Worm (Caenorhabditis elegans) whole organism, early embryonic: Measurements from ENCODE around the gene F56D6.22.
"Not testable (repeated sequence)": the region's sequence is repeated elsewhere in the genome, so short reads cannot be mapped to it uniquely, and the experiment has no call there.

ENCODE experiments used
- B0310.2 ChIP-seq: sonication (generic microtip); optimal IDR thresholded peaks from 2 replicates; lab custom pipeline; 2016; ENCODE audit warnings: mild to moderate bottlenecking, missing genetic modification characterization, missing compliant biosample characterization
- F13C5.2 ChIP-seq: sonication (generic microtip); optimal IDR thresholded peaks from 2 replicates; lab custom pipeline; 2017; ENCODE audit warnings: mild to moderate bottlenecking, missing genetic modification characterization, inconsistent platforms, missing compliant biosample characterization
- aly-1 ChIP-seq: sonication (generic microtip); optimal IDR thresholded peaks from 2 replicates; lab custom pipeline; 2016; ENCODE audit warnings: missing genetic modification characterization, missing compliant biosample characterization
- ama-1 ChIP-seq: fragments of 150-350 bp; optimal IDR thresholded peaks from 2 replicates; lab custom pipeline; 2014
- ceh-13 ChIP-seq: fragments of 200-800 bp; sonication (Bioruptor generic); optimal IDR thresholded peaks from 2 replicates; lab custom pipeline; 2018; ENCODE audit warnings: mild to moderate bottlenecking, missing genetic modification characterization, missing compliant biosample characterization
- ceh-36 ChIP-seq: sonication (generic microtip); optimal IDR thresholded peaks from 2 replicates; lab custom pipeline; 2016; ENCODE audit warnings: missing genetic modification characterization, inconsistent platforms, missing compliant biosample characterization
- ets-7 ChIP-seq: sonication (generic microtip); optimal IDR thresholded peaks from 2 replicates; lab custom pipeline; 2016; ENCODE audit warnings: missing genotype, missing genetic modification characterization, missing compliant biosample characterization
- flt-1 ChIP-seq: fragments of 200-800 bp; sonication (Bioruptor generic); IDR thresholded peaks from 2 replicates; pipeline ENCODE4 v1.3.6; 2022; ENCODE audit warnings: missing genetic modification characterization, missing compliant biosample characterization
- hmbx-1 ChIP-seq: sonication (generic microtip); optimal IDR thresholded peaks from 2 replicates; lab custom pipeline; 2016; ENCODE audit warnings: mild to moderate bottlenecking, missing genetic modification characterization, missing compliant biosample characterization
- hmg-4 ChIP-seq: fragments of 200-800 bp; sonication (Bioruptor generic); optimal IDR thresholded peaks from 2 replicates; lab custom pipeline; 2018; ENCODE audit warnings: mild to moderate bottlenecking, missing genetic modification characterization, missing compliant biosample characterization
- hnd-1 ChIP-seq: sonication (generic microtip); optimal IDR thresholded peaks from 2 replicates; lab custom pipeline; 2016; ENCODE audit warnings: missing genetic modification characterization, missing compliant biosample characterization
- pes-1 ChIP-seq: fragments of 200-800 bp; sonication (Bioruptor generic); IDR thresholded peaks from 2 replicates; pipeline ENCODE4 v1.3.6; 2022; ENCODE audit warnings: missing genetic modification reagents, missing genetic modification characterization, missing compliant biosample characterization
- scrt-1 ChIP-seq: fragments of 200-800 bp; sonication (Bioruptor generic); IDR thresholded peaks from 2 replicates; pipeline ENCODE4 v1.3.6; 2022; ENCODE audit warnings: missing genetic modification characterization, missing compliant biosample characterization
- sea-1 ChIP-seq: fragments of 200-800 bp; sonication (Bioruptor generic); conservative IDR thresholded peaks from 2 replicates; pipeline ENCODE4 v1.3.6; 2022; ENCODE audit warnings: missing genetic modification characterization, missing compliant biosample characterization
- tbx-11 ChIP-seq: fragments of 200-800 bp; sonication (Bioruptor generic); IDR thresholded peaks from 2 replicates; pipeline ENCODE4 v1.3.6; 2022; ENCODE audit warnings: missing genetic modification characterization, missing compliant biosample characterization
- tbx-37 ChIP-seq: fragments of 200-800 bp; sonication (Bioruptor generic); conservative IDR thresholded peaks from 2 replicates; pipeline ENCODE4 v1.3.6; 2022; ENCODE audit warnings: missing genetic modification reagents, missing genetic modification characterization, missing compliant biosample characterization
- tra-4 ChIP-seq: sonication (generic microtip); optimal IDR thresholded peaks from 2 replicates; lab custom pipeline; 2017; ENCODE audit warnings: missing genetic modification characterization, missing compliant biosample characterization

The F56D6.22 gene

ce11 chrIV:3937097-3937496 is 29.7 kb upstream of the F56D6.22 start, which contains the start of gene clec-71:
Gene clec-71 (plus strand): TSS chrIV:3937458.
- TF ChIP-seq ets-7 (tag; lab: Kevin White, UChicago), result no peak
- no peak for TF ChIP-seq B0310.2 (tag; lab: Kevin White, UChicago)
- no peak for TF ChIP-seq tbx-11
- TF ChIP-seq tra-4 (tag; lab: Kevin White, UChicago), result no peak

- TF ChIP-seq ceh-13; hnd-1 (tag; lab: Kevin White, UChicago); ama-1: not testable (repeated sequence)
Observed at ce11 chrIV:3932408-3932807, 25.0 kb upstream of the F56D6.22 start, which contains the start of gene clec-70. Gene clec-70 (plus strand): TSS chrIV:3932708.

ce11 chrIV:3926117-3926516 is 18.7 kb upstream of the F56D6.22 start, which contains the start of gene clec-68:
Gene clec-68 (plus strand): TSS chrIV:3926417.
- TF ChIP-seq ceh-13, result no peak
- TF ChIP-seq hnd-1 (tag; lab: Kevin White, UChicago), result no peak
- no peak for TF ChIP-seq ceh-36
- TF ChIP-seq sea-1, result no peak

DNA sequence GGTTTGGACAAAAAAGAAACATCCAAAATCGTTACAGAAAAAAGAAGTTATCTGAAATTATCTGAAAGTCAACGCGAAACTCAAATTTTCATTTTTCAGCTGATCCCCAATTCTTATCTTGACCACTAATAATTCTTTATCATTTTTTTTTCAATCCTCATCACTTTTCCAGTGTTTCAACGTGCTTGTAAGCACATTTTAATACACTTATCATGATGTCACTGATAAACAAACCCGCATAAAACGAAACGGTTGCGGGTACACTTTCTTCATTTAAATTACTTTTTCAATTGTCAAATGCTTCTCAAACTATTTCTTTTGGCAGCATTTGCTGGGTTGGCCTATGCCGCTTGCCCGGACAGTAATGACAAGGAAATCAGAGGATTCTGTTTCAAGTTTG is 14.5 kb upstream of the F56D6.22 start, which contains the start of gene clec-67:
TSS of gene clec-67 (plus strand) at position 268 of the 400 bp plus-strand sequence.
- TF ChIP-seq tra-4 (tag; lab: Kevin White, UChicago), result no peak
- no peak for TF ChIP-seq hmbx-1 (tag; lab: Kevin White, UChicago)
- no peak for TF ChIP-seq hmg-4 (GFP tag; lab: Kevin White, UChicago)
- TF ChIP-seq B0310.2 (tag; lab: Kevin White, UChicago), result no peak
- no peak for TF ChIP-seq pes-1
- no peak for TF ChIP-seq ceh-36
- no peak for TF ChIP-seq tbx-11
- TF ChIP-seq F13C5.2, result no peak
- TF ChIP-seq sea-1, result no peak
- no peak for TF ChIP-seq ama-1
- TF ChIP-seq ets-7 (tag; lab: Kevin White, UChicago), result no peak
- no peak for TF ChIP-seq aly-1 (tag; lab: Kevin White, UChicago)
- no peak for TF ChIP-seq scrt-1 (GFP tag; lab: Robert Waterston, UW)
- no peak for TF ChIP-seq ceh-13
- no peak for TF ChIP-seq hnd-1 (tag; lab: Kevin White, UChicago)
- TF ChIP-seq tbx-37, result no peak
- TF ChIP-seq flt-1, result no peak

- TF ChIP-seq ceh-36 (no peak), sea-1 (no peak), aly-1 (tag; lab: Kevin White, UChicago) (no peak), flt-1 (no peak), tra-4 (tag; lab: Kevin White, UChicago) (no peak), ceh-13 (no peak), pes-1 (no peak), F13C5.2 (no peak), ama-1 (no peak), hmbx-1 (tag; lab: Kevin White, UChicago) (no peak), ets-7 (tag; lab: Kevin White, UChicago) (no peak), scrt-1 (GFP tag; lab: Robert Waterston, UW) (no peak), hmg-4 (GFP tag; lab: Kevin White, UChicago) (no peak), tbx-37 (no peak)
Observed at ce11 chrIV:3919506-3919905, 12.1 kb upstream of the F56D6.22 start, which contains the start of gene srz-19. Gene srz-19 (plus strand): TSS chrIV:3919806.

ce11 chrIV:3918160-3918559 is 10.8 kb upstream of the F56D6.22 start, which contains the start of gene F56D6.23:
Gene F56D6.23 (plus strand): TSS chrIV:3918460.
- no peak for TF ChIP-seq tra-4 (tag; lab: Kevin White, UChicago)
- no peak for TF ChIP-seq tbx-11
- TF ChIP-seq flt-1, result no peak
- no peak for TF ChIP-seq hmbx-1 (tag; lab: Kevin White, UChicago)
- no peak for TF ChIP-seq scrt-1 (GFP tag; lab: Robert Waterston, UW)
- TF ChIP-seq aly-1 (tag; lab: Kevin White, UChicago), result no peak
- TF ChIP-seq F13C5.2, result no peak

DNA sequence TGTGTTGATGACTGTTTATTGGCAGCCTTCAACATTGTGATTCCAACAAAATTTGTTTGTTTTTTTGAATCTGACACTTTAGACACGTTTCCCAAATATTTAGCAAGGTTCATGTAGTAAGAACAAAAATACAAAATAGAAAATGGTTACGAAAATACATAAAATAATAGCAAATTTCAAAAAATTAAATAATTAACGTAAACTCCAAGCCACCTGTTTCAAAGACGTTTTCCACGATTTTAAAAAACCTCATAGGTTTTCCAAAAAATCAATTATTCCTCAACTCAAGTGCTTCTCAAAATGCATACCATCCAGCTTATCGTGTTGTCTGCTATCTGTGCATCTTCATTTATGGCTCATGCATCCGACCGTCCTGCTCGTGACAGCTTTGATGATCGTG is 10.0 kb upstream of the F56D6.22 start, which contains the start of gene F56D6.14:
TSS of gene F56D6.14 (plus strand) at position 301 of the 400 bp plus-strand sequence.
- TF ChIP-seq ama-1, result no peak
- no peak for TF ChIP-seq ceh-36
- TF ChIP-seq ceh-13, result no peak
- no peak for TF ChIP-seq tbx-11
- no peak for TF ChIP-seq F13C5.2

DNA sequence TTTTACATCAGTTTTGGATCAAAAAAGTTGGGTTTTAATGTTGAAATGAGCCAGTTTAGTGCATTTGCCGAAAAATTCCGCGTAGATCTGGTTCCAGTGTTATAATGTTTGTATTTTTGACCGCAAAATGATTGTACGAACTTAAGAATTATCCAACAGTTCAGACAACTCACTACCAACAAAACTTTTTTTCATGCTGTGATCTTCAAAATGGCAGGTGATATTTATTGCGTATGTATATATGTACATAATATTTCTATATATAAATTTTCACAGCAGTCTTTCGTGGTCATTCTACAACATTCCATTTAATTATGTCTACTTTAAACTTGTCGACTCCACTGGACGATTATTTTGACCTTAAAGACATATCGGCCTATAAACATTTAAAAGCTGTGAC is 7.9 kb upstream of the F56D6.22 start, which contains the start of gene srz-20:
TSS of gene srz-20 (plus strand) at position 301 of the 400 bp plus-strand sequence.
- TF ChIP-seq hmbx-1 (tag; lab: Kevin White, UChicago) (no peak), aly-1 (tag; lab: Kevin White, UChicago) (no peak), flt-1 (no peak), F13C5.2 (no peak), sea-1 (no peak), tbx-37 (no peak), hmg-4 (GFP tag; lab: Kevin White, UChicago) (no peak), pes-1 (no peak), B0310.2 (tag; lab: Kevin White, UChicago) (no peak), scrt-1 (GFP tag; lab: Robert Waterston, UW) (no peak), tbx-11 (no peak), tra-4 (tag; lab: Kevin White, UChicago) (no peak), ceh-13 (no peak), ets-7 (tag; lab: Kevin White, UChicago) (no peak), hnd-1 (tag; lab: Kevin White, UChicago) (no peak), ama-1 (no peak), ceh-36 (no peak)

DNA sequence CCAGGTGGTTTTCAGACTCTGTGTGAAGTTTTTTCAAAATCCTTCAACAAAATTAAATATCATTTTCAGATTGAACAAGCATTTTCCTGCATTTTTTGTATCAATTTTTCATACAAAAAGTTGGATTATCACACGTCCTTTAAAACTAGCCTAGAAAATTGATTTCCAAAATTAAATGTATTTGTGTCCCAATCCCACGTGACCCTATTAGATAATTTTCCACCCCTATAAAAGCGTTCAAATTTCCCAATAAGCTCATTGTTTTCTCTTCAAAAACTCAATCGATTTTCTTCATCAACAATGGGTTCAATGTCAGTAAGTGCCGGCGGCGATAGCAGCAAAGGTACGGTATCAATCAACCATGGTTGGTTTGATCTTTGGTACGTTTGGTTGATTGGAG is 7.1 kb upstream of the F56D6.22 start, which contains the start of gene F56D6.19:
TSS of gene F56D6.19 (plus strand) at position 301 of the 400 bp plus-strand sequence.
- TF ChIP-seq B0310.2 (tag; lab: Kevin White, UChicago), result no peak
